Worm (Caenorhabditis elegans) whole organism, L2 larva: ENCODE data around the gene npp-21.

Source experiments
- F13H6.1 ChIP-seq: sonication (generic microtip); optimal IDR thresholded peaks from 2 replicates; lab custom pipeline; 2016; ENCODE audit warnings: missing genetic modification characterization, missing compliant biosample characterization
- ama-1 ChIP-seq: fragments of 150-350 bp; optimal IDR thresholded peaks from 2 replicates; lab custom pipeline; 2018; ENCODE audit warnings: inconsistent platforms
- ceh-16 ChIP-seq: fragments of 150-350 bp; optimal IDR thresholded peaks from 2 replicates; lab custom pipeline; 2014; ENCODE audit warnings: missing biosample characterization, missing genetic modification characterization
- lin-39 ChIP-seq: fragments of 150-350 bp; optimal IDR thresholded peaks from 2 replicates; lab custom pipeline; 2014; ENCODE audit warnings: missing biosample characterization, missing genetic modification reagents, missing genetic modification characterization
- nhr-237 ChIP-seq: fragments of 150-350 bp; optimal IDR thresholded peaks from 2 replicates; lab custom pipeline; 2014; ENCODE audit warnings: missing biosample characterization, missing genetic modification characterization

DNA sequence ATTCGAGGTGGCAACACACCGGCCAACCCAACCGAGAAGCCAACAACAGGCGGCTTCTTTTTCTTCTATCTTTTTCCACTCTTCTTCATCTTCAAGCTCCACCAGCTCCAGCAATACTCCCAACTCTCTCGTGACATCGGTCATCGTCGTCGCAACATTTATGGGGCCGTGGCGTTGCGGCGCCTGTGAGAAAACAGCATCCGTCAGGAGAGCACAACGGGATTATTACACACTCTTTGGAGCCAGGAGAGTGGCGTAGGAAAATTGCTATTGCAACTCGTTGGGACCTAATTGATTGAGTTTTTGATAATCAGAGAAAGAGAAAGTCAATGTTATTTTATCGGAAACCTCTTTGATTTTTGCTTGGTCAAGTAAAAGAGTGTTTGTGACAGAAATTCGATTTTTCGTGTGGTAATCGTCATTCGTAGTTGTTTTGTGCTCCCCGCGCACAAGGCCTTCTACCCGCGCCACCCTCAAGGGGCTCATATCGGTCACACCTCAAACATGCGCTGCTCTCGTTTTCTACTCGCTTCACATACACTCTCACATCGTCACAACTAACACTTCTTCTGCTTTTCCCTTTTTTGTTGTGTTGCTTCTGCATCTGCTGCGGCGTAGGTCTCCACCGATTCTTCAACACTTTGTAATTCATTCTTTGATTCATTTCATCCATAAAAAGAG is 40.8 kb downstream of the npp-21 start:
- no peak for TF ChIP-seq lin-39 (tag; lab: Kevin White, UChicago)
- no peak for TF ChIP-seq ama-1 (lab: Kevin White, UChicago)
- TF ChIP-seq ceh-16 (tag; lab: Kevin White, UChicago): no peak
- TF ChIP-seq F13H6.1 (tag; lab: Kevin White, UChicago): peak; percentile 66
- no peak for TF ChIP-seq nhr-237 (tag; lab: Kevin White, UChicago)
